Worm (Caenorhabditis elegans): ENCODE results near the gene C01G6.4.

DNA sequence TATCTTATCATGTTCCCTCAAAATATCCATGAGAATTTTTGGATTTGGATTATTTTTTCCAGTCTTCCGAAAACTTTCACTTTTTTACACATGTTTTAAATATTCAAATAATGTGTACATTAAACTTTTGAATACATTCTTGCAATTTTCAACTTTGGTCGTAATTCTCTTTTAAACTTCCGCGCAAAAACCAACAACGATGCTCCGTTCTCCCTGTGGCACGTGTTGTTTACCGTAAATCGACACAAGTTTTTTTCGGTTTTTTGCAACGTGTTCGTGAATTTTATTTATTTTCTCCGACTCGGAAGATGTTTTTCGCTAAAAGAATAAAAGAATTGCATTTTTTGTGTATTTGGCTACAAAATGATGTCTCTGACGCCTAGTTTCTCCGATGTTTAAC lies 30.0 kb downstream of the C01G6.4 start:
- TF ChIP-seq D2030.7 (GFP tag; IDR thresholded peaks at IDR 0.05) (no peak), ceh-58 (GFP tag; IDR thresholded peaks at IDR 0.05) (no peak), tbx-9 (tag; optimal IDR thresholded peaks at IDR 0.05; ENCODE audit: borderline replicate concordance) (no peak), ama-1 (optimal IDR thresholded peaks at IDR 0.05) (no peak), ama-1 (GFP tag; optimal IDR thresholded peaks at IDR 0.05) (no peak), mel-28 (tag; optimal IDR thresholded peaks at IDR 0.05; ENCODE audit: borderline replicate concordance) (no peak), F49E8.2 (tag; optimal IDR thresholded peaks at IDR 0.05; ENCODE audit: insufficient read depth) (no peak), chd-7 (tag; optimal IDR thresholded peaks at IDR 0.05) (no peak), tbp1 (GFP tag; optimal IDR thresholded peaks at IDR 0.05) (no peak), nfya-1 (tag; optimal IDR thresholded peaks at IDR 0.05; ENCODE audit: borderline replicate concordance, insufficient read depth) (no peak), madf-6 (GFP tag; IDR thresholded peaks at IDR 0.05) (no peak), snpc-4 (GFP tag; optimal IDR thresholded peaks at IDR 0.05) (no peak), snpc-4 (tag; optimal IDR thresholded peaks at IDR 0.05) (no peak), snpc-1.1 (tag; optimal IDR thresholded peaks at IDR 0.05; ENCODE audit: insufficient read depth) (no peak)
